Fruit fly (Drosophila melanogaster): ENCODE data around the gene Atg8b.

DNA sequence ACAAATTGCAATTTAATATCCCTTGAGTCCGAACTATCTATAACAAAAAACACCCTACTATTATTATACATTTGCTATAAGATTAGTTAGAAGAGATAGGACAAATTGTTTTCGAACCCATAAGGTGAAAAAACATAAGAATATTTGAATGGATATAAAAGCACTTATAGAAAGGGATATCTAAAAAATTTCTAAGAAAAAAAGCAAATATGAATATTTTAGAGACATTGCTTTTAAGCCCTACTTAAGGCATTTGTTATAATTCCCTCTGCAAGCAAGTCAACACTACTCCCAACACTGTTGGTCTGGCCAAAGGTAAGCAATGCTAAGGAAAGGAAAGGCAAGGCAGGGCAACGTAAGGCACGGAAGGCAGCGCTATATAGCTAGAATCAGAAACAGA, 14.4 kb downstream of the Atg8b start:
- TF ChIP-seq psq (optimal IDR thresholded peaks at IDR 0.05) (no peak), EcR (GFP tag; optimal IDR thresholded peaks at IDR 0.05) (no peak), Dll (optimal IDR thresholded peaks at IDR 0.05) (no peak), usp (GFP tag; optimal IDR thresholded peaks at IDR 0.05) (no peak), CG8478 (optimal IDR thresholded peaks at IDR 0.05) (no peak)
